Worm (Caenorhabditis elegans) whole organism, L4 larva: ENCODE results near the gene srx-12.

Experiments used
- D1046.2 ChIP-seq: fragments of 200-800 bp; sonication (Bioruptor generic); IDR thresholded peaks from 2 replicates; pipeline ENCODE4 v1.3.6; 2022; ENCODE audit warnings: missing genetic modification characterization, missing compliant biosample characterization
- F10B5.3 ChIP-seq: sonication (generic microtip); optimal IDR thresholded peaks from 2 replicates; lab custom pipeline; 2016; ENCODE audit warnings: mild to moderate bottlenecking, missing genetic modification characterization, missing compliant biosample characterization
- F37D6.2 ChIP-seq: sonication (generic microtip); optimal IDR thresholded peaks from 2 replicates; lab custom pipeline; 2016; ENCODE audit warnings: mild to moderate bottlenecking, missing genetic modification characterization, missing compliant biosample characterization
- F44E2.7 ChIP-seq: fragments of 200-800 bp; sonication (Bioruptor generic); IDR thresholded peaks from 2 replicates; pipeline ENCODE4 v2.1.2; 2022; ENCODE audit warnings: missing genetic modification characterization, missing compliant biosample characterization
- Y5F2A.4 ChIP-seq: fragments of 200-800 bp; sonication (Bioruptor generic); optimal IDR thresholded peaks from 2 replicates; lab custom pipeline; 2018; ENCODE audit warnings: mild to moderate bottlenecking, missing genetic modification characterization, missing compliant biosample characterization
- aha-1 ChIP-seq: fragments of 150-350 bp; peaks from one replicate; lab custom pipeline; 2014; ENCODE audit warnings: missing biosample characterization, missing genetic modification characterization
- aly-2 ChIP-seq: sonication (generic microtip); optimal IDR thresholded peaks from 2 replicates; lab custom pipeline; 2018; ENCODE audit warnings: missing biosample characterization, missing genetic modification characterization
- ama-1 ChIP-seq: fragments of 150-350 bp; optimal IDR thresholded peaks from 2 replicates; lab custom pipeline; 2014; ENCODE audit warnings: inconsistent platforms, mixed read lengths
- arid-1 ChIP-seq: fragments of 200-800 bp; sonication (Bioruptor generic); conservative IDR thresholded peaks from 2 replicates; pipeline ENCODE4 v1.3.6; 2022; ENCODE audit warnings: missing genetic modification reagents, missing genetic modification characterization, missing compliant biosample characterization
- ceh-44 ChIP-seq: fragments of 200-800 bp; sonication (Bioruptor generic); IDR thresholded peaks from 2 replicates; pipeline ENCODE4 v1.3.6; 2022; ENCODE audit warnings: missing genetic modification reagents, missing genetic modification characterization, missing compliant biosample characterization
- ceh-62 ChIP-seq: sonication (generic microtip); optimal IDR thresholded peaks from 2 replicates; lab custom pipeline; 2017; ENCODE audit warnings: missing biosample characterization, missing genetic modification characterization
- cey-2 ChIP-seq: sonication (generic microtip); optimal IDR thresholded peaks from 3 replicates; lab custom pipeline; 2017; ENCODE audit warnings: missing genetic modification characterization, mild to moderate bottlenecking, missing compliant biosample characterization, antibody characterized with exemption, borderline replicate concordance; ENCODE audit not compliant: insufficient read depth
- daf-12 ChIP-seq: fragments of 150-350 bp; optimal IDR thresholded peaks from 2 replicates; lab custom pipeline; 2014; ENCODE audit warnings: missing biosample characterization, missing genetic modification reagents, missing genetic modification characterization
- daf-16 ChIP-seq, 3 experiments: sonication (generic microtip); optimal IDR thresholded peaks; 2 replicates each; lab custom pipeline; 2016 to 2017; ENCODE audit warnings: missing genetic modification characterization in 3 of 3, missing genetic modification reagents in 3 of 3, mild to moderate bottlenecking in 2 of 3, missing compliant biosample characterization in 2 of 3, missing biosample characterization in 1 of 3, moderate library complexity in 1 of 3
- dmd-8 ChIP-seq: fragments of 200-800 bp; sonication (Bioruptor generic); IDR thresholded peaks from 2 replicates; pipeline ENCODE4 v1.3.6; 2022; ENCODE audit warnings: missing genetic modification characterization, missing compliant biosample characterization
- fos-1 ChIP-seq: fragments of 150-350 bp; optimal IDR thresholded peaks from 2 replicates; lab custom pipeline; 2014; ENCODE audit warnings: missing biosample characterization, missing genetic modification characterization
- gei-8 ChIP-seq: fragments of 200-800 bp; sonication (Bioruptor generic); optimal IDR thresholded peaks from 2 replicates; lab custom pipeline; 2018; ENCODE audit warnings: mild to moderate bottlenecking, missing genetic modification characterization, missing compliant biosample characterization
- hlh-11 ChIP-seq: fragments of 200-800 bp; sonication (Bioruptor generic); optimal IDR thresholded peaks from 2 replicates; lab custom pipeline; 2018; ENCODE audit warnings: mild to moderate bottlenecking, missing genetic modification characterization, missing compliant biosample characterization
- hlh-30 ChIP-seq: sonication (generic microtip); optimal IDR thresholded peaks from 2 replicates; lab custom pipeline; 2017; ENCODE audit warnings: antibody characterized with exemption, mild to moderate bottlenecking, missing genetic modification characterization, missing compliant biosample characterization; ENCODE audit not compliant: insufficient read depth
- lin-13 ChIP-seq: fragments of 150-350 bp; optimal IDR thresholded peaks from 2 replicates; lab custom pipeline; 2014; ENCODE audit warnings: missing biosample characterization, missing genetic modification reagents, missing genetic modification characterization
- lin-29 ChIP-seq: fragments of 200-800 bp; sonication (Bioruptor generic); IDR thresholded peaks from 2 replicates; pipeline ENCODE4 v1.3.6; 2022; ENCODE audit warnings: missing genetic modification reagents, missing genetic modification characterization, missing compliant biosample characterization
- lin-38 ChIP-seq: fragments of 200-800 bp; sonication (Bioruptor generic); IDR thresholded peaks from 2 replicates; pipeline ENCODE4 v1.3.6; 2022; ENCODE audit warnings: missing genetic modification reagents, missing genetic modification characterization, missing compliant biosample characterization
- lin-39 ChIP-seq: fragments of 150-350 bp; optimal IDR thresholded peaks from 2 replicates; lab custom pipeline; 2014; ENCODE audit warnings: missing biosample characterization, missing genetic modification reagents, missing genetic modification characterization
- lir-3 ChIP-seq: sonication (generic microtip); optimal IDR thresholded peaks from 2 replicates; lab custom pipeline; 2016; ENCODE audit warnings: mild to moderate bottlenecking, missing genetic modification characterization, missing compliant biosample characterization
- madf-9 ChIP-seq: fragments of 200-800 bp; sonication (Bioruptor generic); conservative IDR thresholded peaks from 2 replicates; pipeline ENCODE4 v1.3.6; 2022; ENCODE audit warnings: missing genetic modification reagents, missing genetic modification characterization, missing compliant biosample characterization
- mdt-29 ChIP-seq: fragments of 200-800 bp; sonication (Bioruptor generic); IDR thresholded peaks from 2 replicates; pipeline ENCODE4 v1.3.6; 2022; ENCODE audit warnings: missing genetic modification reagents, missing genetic modification characterization, missing compliant biosample characterization
- mep-1 ChIP-seq: fragments of 150-350 bp; sonication (generic microtip); optimal IDR thresholded peaks from 3 replicates; lab custom pipeline; 2014; ENCODE audit warnings: missing biosample characterization, missing genetic modification characterization
- mxl-2 ChIP-seq: fragments of 200-800 bp; sonication (Bioruptor generic); conservative IDR thresholded peaks from 2 replicates; pipeline ENCODE4 v1.3.6; 2022; ENCODE audit warnings: missing genetic modification reagents, missing genetic modification characterization, missing compliant biosample characterization
- nhr-10 ChIP-seq: fragments of 150-350 bp; optimal IDR thresholded peaks from 2 replicates; lab custom pipeline; 2014; ENCODE audit warnings: missing biosample characterization, missing genetic modification characterization
- nhr-102 ChIP-seq: sonication (generic microtip); optimal IDR thresholded peaks from 2 replicates; lab custom pipeline; 2016; ENCODE audit warnings: mild to moderate bottlenecking, missing genetic modification characterization, moderate library complexity, missing compliant biosample characterization
- nhr-111 ChIP-seq: fragments of 200-800 bp; sonication (Bioruptor generic); optimal IDR thresholded peaks from 2 replicates; lab custom pipeline; 2018; ENCODE audit warnings: mild to moderate bottlenecking, missing genetic modification characterization, missing compliant biosample characterization
- nhr-41 ChIP-seq: fragments of 200-800 bp; sonication (Bioruptor generic); IDR thresholded peaks from 2 replicates; pipeline ENCODE4 v1.3.6; 2022; ENCODE audit warnings: missing genetic modification reagents, missing genetic modification characterization, missing compliant biosample characterization
- nhr-42 ChIP-seq: fragments of 200-800 bp; sonication (Bioruptor generic); IDR thresholded peaks from 2 replicates; pipeline ENCODE4 v1.3.6; 2022; ENCODE audit warnings: missing genetic modification characterization, missing compliant biosample characterization
- rbr-2 ChIP-seq: sonication (generic microtip); optimal IDR thresholded peaks from 2 replicates; lab custom pipeline; 2016; ENCODE audit warnings: missing genotype, missing genetic modification characterization, missing compliant biosample characterization
- set-16 ChIP-seq: fragments of 200-800 bp; sonication (Bioruptor generic); IDR thresholded peaks from 2 replicates; pipeline ENCODE4 v1.3.6; 2022; ENCODE audit warnings: missing genetic modification reagents, missing genetic modification characterization, missing compliant biosample characterization
- skn-1 ChIP-seq: fragments of 150-350 bp; optimal IDR thresholded peaks from 2 replicates; lab custom pipeline; 2014; ENCODE audit warnings: missing biosample characterization, missing genetic modification characterization
- spr-1 ChIP-seq: sonication (generic microtip); optimal IDR thresholded peaks from 2 replicates; lab custom pipeline; 2016; ENCODE audit warnings: mild to moderate bottlenecking, missing genetic modification characterization, missing compliant biosample characterization
- spr-3 ChIP-seq: fragments of 200-800 bp; sonication (Bioruptor generic); optimal IDR thresholded peaks from 2 replicates; lab custom pipeline; 2018; ENCODE audit warnings: mild to moderate bottlenecking, missing genetic modification characterization, missing compliant biosample characterization
- unc-130 ChIP-seq: sonication (generic microtip); optimal IDR thresholded peaks from 2 replicates; lab custom pipeline; 2016; ENCODE audit warnings: missing genetic modification reagents, missing genetic modification characterization, missing compliant biosample characterization
- unc-39 ChIP-seq: sonication (generic microtip); optimal IDR thresholded peaks from 2 replicates; lab custom pipeline; 2017; ENCODE audit warnings: missing biosample characterization, missing genetic modification characterization
- vab-7 ChIP-seq: fragments of 200-800 bp; sonication (Bioruptor generic); IDR thresholded peaks from 2 replicates; pipeline ENCODE4 v1.3.6; 2022; ENCODE audit warnings: missing genetic modification reagents, missing genetic modification characterization, missing compliant biosample characterization
- zag-1 ChIP-seq: fragments of 150-350 bp; optimal IDR thresholded peaks from 2 replicates; lab custom pipeline; 2014; ENCODE audit warnings: missing biosample characterization, missing genetic modification characterization
- zfp-2 ChIP-seq: sonication (generic microtip); optimal IDR thresholded peaks from 2 replicates; lab custom pipeline; 2016; ENCODE audit warnings: mild to moderate bottlenecking, missing genetic modification characterization, missing compliant biosample characterization
- ztf-11 ChIP-seq: fragments of 150-350 bp; optimal IDR thresholded peaks from 2 replicates; lab custom pipeline; 2014; ENCODE audit warnings: missing biosample characterization, missing genetic modification characterization

Gene srx-12

DNA sequence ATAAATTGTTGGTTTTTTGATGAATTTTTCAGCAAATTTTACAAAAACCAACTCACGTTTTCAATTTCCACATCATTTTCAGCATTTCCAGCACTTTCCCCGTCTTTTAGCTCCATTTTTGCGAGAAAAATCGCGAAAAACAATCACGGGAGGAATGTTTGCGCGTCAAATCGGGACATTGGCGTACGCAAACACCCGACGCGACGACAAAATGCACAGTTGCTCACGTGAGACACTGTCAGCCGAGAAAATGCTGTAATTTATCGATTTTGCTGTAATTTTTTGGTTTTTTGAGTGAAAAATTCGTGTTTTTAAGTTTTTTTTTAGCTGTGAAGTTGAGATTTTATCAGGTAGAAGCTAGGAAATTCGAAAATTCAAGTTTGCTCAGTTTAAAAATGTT is 36.2 kb upstream of the srx-12 start, which contains the start of gene Y55F3AM.9 (continued):
- TF ChIP-seq lin-13 (GFP tag; lab: Kevin White, UChicago) (no peak), hlh-30 (tag; lab: Kevin White, UChicago) (peak; percentile 96), hlh-11 (tag; lab: Kevin White, UChicago) (peak; percentile 30), skn-1 (tag; lab: Kevin White, UChicago) (no peak), rbr-2 (tag; lab: Kevin White, UChicago) (peak; percentile 30), lin-38 (GFP tag; lab: Robert Waterston, UW) (peak; percentile 57), unc-130 (GFP tag; lab: Kevin White, UChicago) (no peak), zfp-2 (tag; lab: Kevin White, UChicago) (no peak), mdt-29 (GFP tag; lab: Robert Waterston, UW) (no peak), nhr-42 (GFP tag; lab: Robert Waterston, UW) (no peak), madf-9 (GFP tag; lab: Robert Waterston, UW) (no peak), ceh-44 (GFP tag; lab: Robert Waterston, UW) (no peak), set-16 (GFP tag; lab: Robert Waterston, UW) (no peak), lin-39 (no peak), fos-1 (tag; lab: Kevin White, UChicago) (no peak), nhr-111 (GFP tag; lab: Kevin White, UChicago) (no peak), nhr-10 (no peak), ztf-11 (tag; lab: Kevin White, UChicago) (no peak), spr-3 (GFP tag; lab: Kevin White, UChicago) (no peak), D1046.2 (GFP tag; lab: Robert Waterston, UW) (no peak)

DNA sequence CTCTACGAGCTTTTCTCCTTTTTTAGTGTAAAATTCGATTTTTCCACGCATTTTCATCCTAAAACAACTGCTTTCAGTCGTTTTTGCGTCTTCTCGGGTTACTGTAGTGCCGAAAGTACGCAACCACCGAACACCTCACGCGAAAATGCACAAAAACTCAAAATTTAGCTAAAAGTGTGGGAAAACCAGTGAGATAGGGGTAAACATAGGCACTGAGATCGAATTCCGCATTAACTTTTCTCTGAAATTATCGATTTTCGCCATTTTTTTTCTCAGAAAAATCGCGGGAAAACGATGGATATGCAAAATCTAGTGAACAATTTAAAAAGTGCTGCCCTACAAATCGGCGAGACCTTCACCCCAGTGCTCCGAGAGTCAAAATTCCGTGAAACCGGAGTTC is 35.6 kb upstream of the srx-12 start, which contains the start of gene atg-3:
Gene atg-3 (plus strand): TSS at position 301 of the 400 bp plus-strand sequence.
- TF ChIP-seq madf-9 (GFP tag; lab: Robert Waterston, UW) (no peak), nhr-41 (no peak), rbr-2 (tag; lab: Kevin White, UChicago) (no peak), ceh-62 (tag; lab: Kevin White, UChicago) (no peak), dmd-8 (GFP tag; lab: Robert Waterston, UW) (no peak), aha-1 (tag; lab: Kevin White, UChicago) (peak; percentile 6)
- TF ChIP-seq, all 104 proteins: peak for 1

DNA sequence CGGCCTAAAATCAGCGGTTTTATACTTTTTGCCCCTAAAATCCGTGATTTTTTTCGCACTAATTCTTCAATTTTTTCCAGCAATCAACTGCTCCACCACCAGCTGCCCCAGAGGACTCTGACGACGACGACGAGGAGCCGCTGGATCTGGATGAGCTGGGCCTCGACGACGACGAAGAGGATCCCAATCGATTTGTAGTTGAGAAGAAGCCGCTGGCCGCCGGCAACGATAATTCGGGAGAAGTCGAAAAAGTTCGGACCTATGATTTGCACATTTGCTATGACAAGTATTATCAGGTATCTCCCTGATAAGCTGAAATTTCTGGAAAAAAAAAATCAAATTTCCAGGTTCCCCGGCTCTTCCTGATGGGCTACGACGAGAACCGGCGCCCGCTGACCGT is 34.0 kb upstream of the srx-12 start:
- no peak for TF ChIP-seq unc-130 (GFP tag; lab: Kevin White, UChicago)
- TF ChIP-seq set-16 (GFP tag; lab: Robert Waterston, UW): peak; percentile 59
- TF ChIP-seq aha-1 (tag; lab: Kevin White, UChicago): peak; percentile 62
- no peak for TF ChIP-seq mep-1

DNA sequence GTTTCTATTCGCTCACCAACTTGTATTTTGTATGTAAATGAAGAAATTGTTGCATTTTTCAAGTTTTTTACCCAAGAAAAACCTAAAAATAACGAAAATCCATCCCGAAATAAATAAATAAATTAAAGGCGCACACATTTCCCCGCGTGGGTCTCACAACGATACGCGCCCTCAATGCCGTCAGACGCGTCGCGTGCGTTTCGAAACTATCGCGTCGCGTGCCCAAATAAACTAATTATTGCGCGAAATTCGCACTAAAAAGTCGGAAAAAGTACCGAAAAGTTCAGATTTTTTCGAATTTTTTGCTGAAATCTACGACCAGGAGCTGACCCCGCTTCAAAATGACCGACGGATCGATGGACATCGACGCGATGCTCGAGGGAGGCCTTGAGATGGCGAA is 33.3 kb upstream of the srx-12 start, which contains the start of gene rbm-39:
Gene rbm-39 (plus strand): TSS at position 178 of the 400 bp plus-strand sequence.
- TF ChIP-seq rbr-2 (tag; lab: Kevin White, UChicago): peak; percentile 75
- no peak for TF ChIP-seq lir-3 (tag; lab: Kevin White, UChicago)
- no peak for TF ChIP-seq vab-7 (GFP tag; lab: Robert Waterston, UW)
- no peak for TF ChIP-seq ztf-11 (tag; lab: Kevin White, UChicago)
- TF ChIP-seq F44E2.7 (GFP tag; lab: Robert Waterston, UW): no peak
- no peak for TF ChIP-seq Y5F2A.4 (GFP tag; lab: Kevin White, UChicago)
- TF ChIP-seq nhr-102 (tag; lab: Kevin White, UChicago): peak; percentile 53
- no peak for TF ChIP-seq zag-1 (tag; lab: Kevin White, UChicago)
- no peak for TF ChIP-seq unc-39 (tag; lab: Kevin White, UChicago)
- TF ChIP-seq mxl-2 (GFP tag; lab: Robert Waterston, UW): no peak
- TF ChIP-seq aly-2: no peak
- peak; percentile 79 for TF ChIP-seq arid-1 (GFP tag; lab: Robert Waterston, UW)
- TF ChIP-seq hlh-11 (tag; lab: Kevin White, UChicago): peak; percentile 77
- no peak for TF ChIP-seq dmd-8 (GFP tag; lab: Robert Waterston, UW)
- no peak for TF ChIP-seq madf-9 (GFP tag; lab: Robert Waterston, UW)
- TF ChIP-seq F10B5.3 (tag; lab: Kevin White, UChicago): peak; percentile 4
- no peak for TF ChIP-seq nhr-111 (GFP tag; lab: Kevin White, UChicago)
- TF ChIP-seq F37D6.2: peak; percentile 57
- TF ChIP-seq daf-16 (GFP tag; optimal IDR thresholded peaks at IDR 0.05; lab: Kevin White, UChicago): peak; percentile 21 to 53
- peak; percentile 55 for TF ChIP-seq daf-16 (tag; optimal IDR thresholded peaks at IDR 0.05; lab: Kevin White, UChicago)
- no peak for TF ChIP-seq lin-29 (GFP tag; lab: Robert Waterston, UW)
- no peak for TF ChIP-seq cey-2 (tag; lab: Kevin White, UChicago)
- no peak for TF ChIP-seq spr-1 (tag; lab: Kevin White, UChicago)
- TF ChIP-seq zfp-2 (tag; lab: Kevin White, UChicago): no peak
- peak; percentile 81 for TF ChIP-seq lin-13 (GFP tag; lab: Kevin White, UChicago)
- peak; percentile 90 for TF ChIP-seq ama-1 (lab: Kevin White, UChicago)
- no peak for TF ChIP-seq daf-12 (tag; lab: Kevin White, UChicago)
- no peak for TF ChIP-seq gei-8 (GFP tag; lab: Kevin White, UChicago)
